Fruit fly (Drosophila melanogaster) whole organism, embryonic: Measurements from ENCODE around the gene Piezo.

Source experiments
- B-H2 ChIP-seq: fragments of 200-800 bp; sonication (Bioruptor generic); optimal IDR thresholded peaks from 2 replicates; lab custom pipeline; 2018; ENCODE audit warnings: missing biosample characterization, mild to moderate bottlenecking, missing genetic modification characterization
- BEAF-32 ChIP-seq: fragments of 200-800 bp; sonication (Bioruptor generic); optimal IDR thresholded peaks from 3 replicates; lab custom pipeline; 2017; ENCODE audit warnings: missing biosample characterization, missing genetic modification characterization, mild to moderate bottlenecking, moderate library complexity, missing genetic modification reagents
- CG10321 ChIP-seq: fragments of 200-800 bp; sonication (Bioruptor generic); IDR thresholded peaks from 2 replicates; pipeline ENCODE4 v1.3.6; 2022; ENCODE audit warnings: missing biosample characterization, missing genetic modification characterization
- CG10462 ChIP-seq: fragments of 200-800 bp; sonication (Bioruptor generic); optimal IDR thresholded peaks from 2 replicates; lab custom pipeline; 2016; ENCODE audit warnings: missing biosample characterization, missing genetic modification characterization
- CG11456 ChIP-seq: fragments of 200-800 bp; sonication (Bioruptor generic); IDR thresholded peaks from 3 replicates; pipeline ENCODE4 v1.3.6; 2022; ENCODE audit warnings: missing biosample characterization, missing genetic modification characterization
- CG11560 ChIP-seq: fragments of 200-800 bp; sonication (Bioruptor generic); IDR thresholded peaks from 3 replicates; pipeline ENCODE4 v1.3.6; 2022; ENCODE audit warnings: missing biosample characterization, missing genetic modification characterization
- CG11695 ChIP-seq: fragments of 200-800 bp; sonication (Bioruptor generic); IDR thresholded peaks from 3 replicates; pipeline ENCODE4 v1.3.6; 2022; ENCODE audit warnings: missing biosample characterization, missing genetic modification characterization
- CG12104 ChIP-seq: fragments of 200-800 bp; sonication (Bioruptor generic); optimal IDR thresholded peaks from 3 replicates; lab custom pipeline; 2016; ENCODE audit warnings: missing biosample characterization, missing genetic modification characterization
- CG12155 ChIP-seq: fragments of 200-800 bp; sonication (Bioruptor generic); optimal IDR thresholded peaks from 3 replicates; lab custom pipeline; 2016; ENCODE audit warnings: missing biosample characterization, missing genetic modification characterization
- CG14014 ChIP-seq: fragments of 200-800 bp; sonication (Bioruptor generic); IDR thresholded peaks from 2 replicates; pipeline ENCODE4 v1.3.6; 2022; ENCODE audit warnings: missing biosample characterization, missing genetic modification characterization
- CG15514 ChIP-seq: fragments of 200-800 bp; sonication (Bioruptor generic); optimal IDR thresholded peaks from 3 replicates; lab custom pipeline; 2017; ENCODE audit warnings: missing biosample characterization, missing genetic modification characterization, mild to moderate bottlenecking, moderate library complexity, missing genetic modification reagents
- CG1603 ChIP-seq: fragments of 200-800 bp; sonication (Bioruptor generic); optimal IDR thresholded peaks from 2 replicates; lab custom pipeline; 2019; ENCODE audit warnings: missing biosample characterization, mild to moderate bottlenecking, missing genetic modification characterization, moderate library complexity
- CG16813 ChIP-seq: fragments of 200-800 bp; sonication (Bioruptor generic); IDR thresholded peaks from 3 replicates; pipeline ENCODE4 v1.3.6; 2022; ENCODE audit warnings: missing biosample characterization, missing genetic modification characterization; ENCODE audit not compliant: partially characterized antibody
- CG16863 ChIP-seq: fragments of 200-800 bp; sonication (Bioruptor generic); optimal IDR thresholded peaks from 3 replicates; lab custom pipeline; 2016; ENCODE audit warnings: missing biosample characterization, missing genetic modification characterization
- CG17829 ChIP-seq: fragments of 200-800 bp; optimal IDR thresholded peaks from 2 replicates; lab custom pipeline; 2019; ENCODE audit warnings: missing biosample characterization, mild to moderate bottlenecking, missing genetic modification characterization, moderate library complexity
- CG18011 ChIP-seq: fragments of 200-800 bp; sonication (Bioruptor generic); optimal IDR thresholded peaks from 2 replicates; lab custom pipeline; 2017; ENCODE audit warnings: missing biosample characterization, missing genetic modification characterization, mild to moderate bottlenecking, moderate library complexity, missing genotype
- CG18476 ChIP-seq: fragments of 200-800 bp; sonication (Bioruptor generic); optimal IDR thresholded peaks from 2 replicates; lab custom pipeline; 2016; ENCODE audit warnings: missing biosample characterization, mild to moderate bottlenecking, missing genetic modification characterization
- CG32532 ChIP-seq: fragments of 200-800 bp; sonication (Bioruptor generic); IDR thresholded peaks from 2 replicates; pipeline ENCODE4 v1.3.6; 2022; ENCODE audit warnings: missing biosample characterization, missing genetic modification characterization
- CG3281 ChIP-seq: fragments of 200-800 bp; sonication (Bioruptor generic); optimal IDR thresholded peaks from 3 replicates; lab custom pipeline; 2017; ENCODE audit warnings: missing biosample characterization, mild to moderate bottlenecking, missing genetic modification characterization
- CG3407 ChIP-seq: fragments of 200-800 bp; sonication (Bioruptor generic); optimal IDR thresholded peaks from 2 replicates; lab custom pipeline; 2018; ENCODE audit warnings: missing biosample characterization, mild to moderate bottlenecking, missing genetic modification characterization
- CG5245 ChIP-seq: fragments of 200-800 bp; sonication (Bioruptor generic); optimal IDR thresholded peaks from 3 replicates; lab custom pipeline; 2016; ENCODE audit warnings: missing biosample characterization, missing genetic modification characterization
- CG7271 ChIP-seq: fragments of 200-800 bp; sonication (Bioruptor generic); optimal IDR thresholded peaks from 2 replicates; lab custom pipeline; 2018; ENCODE audit warnings: missing biosample characterization, mild to moderate bottlenecking, missing genetic modification characterization, moderate library complexity
- CG8388 ChIP-seq: fragments of 200-800 bp; sonication (Bioruptor generic); optimal IDR thresholded peaks from 2 replicates; lab custom pipeline; 2019; ENCODE audit warnings: missing biosample characterization, mild to moderate bottlenecking, missing genetic modification characterization, moderate library complexity
- CHES-1-like ChIP-seq: fragments of 200-800 bp; sonication (Bioruptor generic); optimal IDR thresholded peaks from 2 replicates; lab custom pipeline; 2016; ENCODE audit warnings: missing biosample characterization, missing genetic modification characterization
- Camta ChIP-seq: fragments of 200-800 bp; sonication (Bioruptor generic); optimal IDR thresholded peaks from 2 replicates; lab custom pipeline; 2016; ENCODE audit warnings: missing biosample characterization, missing genetic modification characterization
- CoRest ChIP-seq: fragments of 200-800 bp; sonication (Bioruptor generic); optimal IDR thresholded peaks from 3 replicates; lab custom pipeline; 2018; ENCODE audit warnings: missing biosample characterization, mild to moderate bottlenecking, missing genetic modification characterization, moderate library complexity
- Dip3 ChIP-seq: fragments of 200-800 bp; sonication (Bioruptor generic); optimal IDR thresholded peaks from 3 replicates; lab custom pipeline; 2016; ENCODE audit warnings: missing biosample characterization, missing genetic modification characterization
- E2f2 ChIP-seq: fragments of 200-800 bp; sonication (Bioruptor generic); IDR thresholded peaks from 2 replicates; pipeline ENCODE4 v1.3.6; 2022; ENCODE audit warnings: missing biosample characterization, missing genetic modification characterization
- Fer3 ChIP-seq: fragments of 200-800 bp; sonication (Bioruptor generic); optimal IDR thresholded peaks from 2 replicates; lab custom pipeline; 2018; ENCODE audit warnings: missing biosample characterization, mild to moderate bottlenecking, missing genetic modification characterization, moderate library complexity
- H15 ChIP-seq: fragments of 200-800 bp; sonication (Bioruptor generic); IDR thresholded peaks from 3 replicates; pipeline ENCODE4 v1.3.6; 2022; ENCODE audit warnings: missing biosample characterization, missing genetic modification characterization
- HmgZ ChIP-seq: fragments of 200-800 bp; sonication (Bioruptor generic); optimal IDR thresholded peaks from 2 replicates; lab custom pipeline; 2018; ENCODE audit warnings: missing biosample characterization, mild to moderate bottlenecking, missing genetic modification characterization
- Hmx ChIP-seq: fragments of 200-800 bp; sonication (Bioruptor generic); optimal IDR thresholded peaks from 2 replicates; lab custom pipeline; 2016; ENCODE audit warnings: missing biosample characterization, missing genetic modification characterization
- Lhr ChIP-seq: fragments of 200-800 bp; sonication (Bioruptor generic); optimal IDR thresholded peaks from 3 replicates; lab custom pipeline; 2017; ENCODE audit warnings: mild to moderate bottlenecking, missing biosample characterization, missing genetic modification reagents, missing genetic modification characterization
- Mes4 ChIP-seq: fragments of 200-800 bp; sonication (Bioruptor generic); optimal IDR thresholded peaks from 2 replicates; lab custom pipeline; 2016; ENCODE audit warnings: missing biosample characterization, missing genetic modification characterization
- Nf-YB ChIP-seq: fragments of 200-800 bp; sonication (Bioruptor generic); optimal IDR thresholded peaks from 3 replicates; lab custom pipeline; 2019; ENCODE audit warnings: missing biosample characterization, mild to moderate bottlenecking, missing genetic modification characterization, moderate library complexity
- Ptx1 ChIP-seq: fragments of 200-800 bp; sonication (Bioruptor generic); IDR thresholded peaks from 2 replicates; pipeline ENCODE4 v1.3.6; 2022; ENCODE audit warnings: missing biosample characterization, missing genetic modification characterization
- Rx ChIP-seq: fragments of 200-800 bp; sonication (Bioruptor generic); IDR thresholded peaks from 2 replicates; pipeline ENCODE4 v1.3.6; 2022; ENCODE audit warnings: missing biosample characterization, missing genetic modification characterization
- Usf ChIP-seq: fragments of 200-800 bp; sonication (Bioruptor generic); optimal IDR thresholded peaks from 2 replicates; lab custom pipeline; 2017; ENCODE audit warnings: missing genotype, missing biosample characterization, missing genetic modification characterization
- cas ChIP-seq: fragments of 200-800 bp; sonication (Bioruptor generic); IDR thresholded peaks from 2 replicates; pipeline ENCODE4 v1.3.6; 2022; ENCODE audit warnings: missing biosample characterization, missing genetic modification characterization
- corto ChIP-seq: fragments of 200-800 bp; sonication (Bioruptor generic); optimal IDR thresholded peaks from 2 replicates; lab custom pipeline; 2016; ENCODE audit warnings: missing biosample characterization, mild to moderate bottlenecking, missing genetic modification characterization, moderate library complexity
- croc ChIP-seq: fragments of 200-800 bp; sonication (Bioruptor generic); conservative IDR thresholded peaks from 3 replicates; pipeline ENCODE4 v1.3.6; 2022; ENCODE audit warnings: missing biosample characterization, missing genetic modification characterization
- emc ChIP-seq: fragments of 200-800 bp; sonication (Bioruptor generic); optimal IDR thresholded peaks from 2 replicates; lab custom pipeline; 2016; ENCODE audit warnings: missing biosample characterization, missing genetic modification characterization
- gt ChIP-seq: fragments of 200-800 bp; sonication (Bioruptor generic); IDR thresholded peaks from 2 replicates; pipeline ENCODE4 v1.3.6; 2022; ENCODE audit warnings: missing biosample characterization, missing genetic modification characterization
- lov ChIP-seq, 2 experiments: fragments of 200-800 bp in 1 of 2; fragments of >200 bp in 1 of 2; sonication (Bioruptor generic) in 1 of 2; IDR thresholded peaks in 1 of 2; optimal IDR thresholded peaks in 1 of 2; 2 replicates in 1 of 2; 3 replicates in 1 of 2; pipeline versions ENCODE4 v1.3.6 to Lab custom; 2017 to 2022; ENCODE audit warnings: missing biosample characterization in 1 of 2, missing genetic modification characterization in 1 of 2
- pho ChIP-seq: fragments of 200-800 bp; sonication (Bioruptor generic); optimal IDR thresholded peaks from 2 replicates; lab custom pipeline; 2016; ENCODE audit warnings: missing biosample characterization, missing genetic modification characterization
- scrt ChIP-seq: fragments of 200-800 bp; sonication (Bioruptor generic); optimal IDR thresholded peaks from 2 replicates; lab custom pipeline; 2018; ENCODE audit warnings: missing biosample characterization, mild to moderate bottlenecking, missing genetic modification characterization, moderate library complexity
- sens-2 ChIP-seq: fragments of 200-800 bp; sonication (Bioruptor generic); IDR thresholded peaks from 2 replicates; pipeline ENCODE4 v1.3.6; 2022; ENCODE audit warnings: missing biosample characterization, missing genetic modification characterization
- stwl ChIP-seq: fragments of 200-800 bp; sonication (Bioruptor generic); optimal IDR thresholded peaks from 3 replicates; lab custom pipeline; 2018; ENCODE audit warnings: missing biosample characterization, mild to moderate bottlenecking, missing genetic modification characterization, moderate library complexity
- ttk ChIP-seq: fragments of 200-800 bp; sonication (Bioruptor generic); IDR thresholded peaks from 2 replicates; pipeline ENCODE4 v2.1.2; 2022; ENCODE audit warnings: missing biosample characterization, missing genetic modification characterization

The Piezo gene

DNA sequence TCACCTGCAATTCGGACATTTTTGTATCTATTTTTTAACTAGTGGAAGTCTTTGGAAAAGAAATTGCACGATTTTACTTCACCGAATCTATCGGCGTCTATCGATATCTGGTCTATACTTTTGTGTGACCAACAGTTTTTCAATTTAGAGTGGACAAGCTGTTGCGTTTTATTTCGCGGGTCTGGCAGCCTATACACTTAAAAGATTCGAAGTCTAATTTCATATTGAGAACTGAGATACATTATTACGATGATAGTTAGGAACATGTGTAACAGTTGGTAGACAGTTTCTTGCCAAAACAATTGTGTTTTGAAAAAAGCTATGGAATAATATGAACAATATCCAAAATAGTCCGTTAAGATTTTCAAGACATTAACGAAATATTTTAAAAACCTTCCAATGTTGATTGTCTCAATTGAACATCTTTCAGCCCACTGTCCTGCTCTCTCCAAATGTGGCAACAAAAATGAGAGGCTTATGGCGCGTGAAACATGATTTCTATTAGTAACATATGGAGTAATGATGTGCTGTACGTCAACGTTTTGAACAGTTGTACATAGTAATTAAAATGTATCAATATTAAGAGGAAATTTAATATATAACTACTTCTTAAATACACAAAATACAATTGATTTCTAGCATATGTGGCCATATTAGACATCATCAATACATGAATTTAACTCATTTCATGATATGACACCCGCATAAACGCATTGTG lies 407 bp upstream of the Piezo start, which contains the start of gene Acbp1 (continued):
- TF ChIP-seq CG17829: peak; percentile 99
- peak; percentile 78 for TF ChIP-seq CG18011 (GFP tag; lab: Kevin White, UChicago)
- TF ChIP-seq CG11456 (GFP tag; lab: Robert Waterston, UW): peak; percentile 91
- TF ChIP-seq CG11695 (GFP tag; lab: Robert Waterston, UW): peak; percentile 94
- TF ChIP-seq CG12155 (GFP tag; lab: Kevin White, UChicago): peak; percentile 93
- TF ChIP-seq CG15514 (GFP tag; lab: Kevin White, UChicago): peak; percentile 89
- peak; percentile 91 for TF ChIP-seq Lhr
- TF ChIP-seq Nf-YB (GFP tag; lab: Kevin White, UChicago): peak; percentile 90
- peak; percentile 98 for TF ChIP-seq CG3281 (GFP tag; lab: Kevin White, UChicago)
- TF ChIP-seq Rx: peak; percentile 80
- peak; percentile 95 for TF ChIP-seq Camta (GFP tag; lab: Kevin White, UChicago)
- TF ChIP-seq Dip3: peak; percentile 95
- TF ChIP-seq CG11560 (tag; lab: Robert Waterston, UW): peak; percentile 80
- TF ChIP-seq Hmx (GFP tag; lab: Kevin White, UChicago): peak; percentile 90
- peak; percentile 93 for TF ChIP-seq CG14014 (GFP tag; lab: Robert Waterston, UW)
- peak; percentile 97 for TF ChIP-seq CG8388 (GFP tag; lab: Kevin White, UChicago)
- TF ChIP-seq corto: peak; percentile 89
- TF ChIP-seq Ptx1 (GFP tag; lab: Robert Waterston, UW): peak; percentile 93
- TF ChIP-seq cas (GFP tag; lab: Robert Waterston, UW): peak; percentile 83
- peak; percentile 93 for TF ChIP-seq CG32532
- peak; percentile 85 for TF ChIP-seq BEAF-32 (GFP tag; lab: Kevin White, UChicago)
- peak; percentile 92 for TF ChIP-seq Mes4 (GFP tag; lab: Kevin White, UChicago)
- peak; percentile 91 for TF ChIP-seq CG3407
- peak; percentile 97 for TF ChIP-seq CoRest
- TF ChIP-seq CG12104 (GFP tag; lab: Kevin White, UChicago): peak; percentile 91
- TF ChIP-seq H15 (GFP tag; lab: Robert Waterston, UW): peak; percentile 88
- peak; percentile 70 for TF ChIP-seq CG5245 (GFP tag; lab: Kevin White, UChicago)
- TF ChIP-seq HmgZ (tag; lab: Kevin White, UChicago): peak; percentile 97
- peak; percentile 88 for TF ChIP-seq CG10462 (GFP tag; lab: Kevin White, UChicago)
- peak; percentile 86 for TF ChIP-seq Usf
- no peak for TF ChIP-seq lov (optimal IDR thresholded peaks at IDR 0.05; lab: Kevin White, UChicago)
- TF ChIP-seq lov (GFP tag; IDR thresholded peaks at IDR 0.05; lab: Robert Waterston, UW): peak; percentile 76
- TF ChIP-seq stwl: peak; percentile 96
- peak; percentile 81 for TF ChIP-seq E2f2 (GFP tag; lab: Robert Waterston, UW)
- TF ChIP-seq ttk: peak; percentile 80
- TF ChIP-seq CG10321: peak; percentile 67
- peak; percentile 97 for TF ChIP-seq B-H2
- TF ChIP-seq sens-2: peak; percentile 89
- peak; percentile 97 for TF ChIP-seq pho (GFP tag; lab: Kevin White, UChicago)
- peak; percentile 94 for TF ChIP-seq CG18476
- peak; percentile 97 for TF ChIP-seq CHES-1-like
- peak; percentile 75 for TF ChIP-seq emc
- peak; percentile 97 for TF ChIP-seq Fer3 (tag; lab: Kevin White, UChicago)
- peak; percentile 78; the same call in 2 of the 3 replicates for TF ChIP-seq CG16813 (GFP tag; lab: Robert Waterston, UW)
- TF ChIP-seq croc (GFP tag; lab: Robert Waterston, UW): peak; percentile 78
- peak; percentile 89 for TF ChIP-seq CG7271 (tag; lab: Kevin White, UChicago)
- TF ChIP-seq gt: peak; percentile 68
- peak; percentile 98 for TF ChIP-seq scrt
- peak; percentile 95 for TF ChIP-seq CG1603 (tag; lab: Kevin White, UChicago)
- peak; percentile 95 for TF ChIP-seq CG16863 (GFP tag; lab: Kevin White, UChicago)
